Worm (Caenorhabditis elegans) whole organism, young adult: ENCODE measurements around the gene T23F2.3.
A peak's percentile ranks its signal among the peaks of the same experiment; 100 is the strongest.

ENCODE experiments used
- B0019.2 ChIP-seq: fragments of 200-800 bp; sonication (Bioruptor generic); conservative IDR thresholded peaks from 2 replicates; pipeline ENCODE4 v1.3.6; 2022; ENCODE audit warnings: missing genetic modification reagents, missing genetic modification characterization, missing compliant biosample characterization
- B0035.1 ChIP-seq: sonication (generic microtip); optimal IDR thresholded peaks from 2 replicates; lab custom pipeline; 2016; ENCODE audit warnings: missing genetic modification characterization, mild to moderate bottlenecking, missing compliant biosample characterization, missing genotype, missing genetic modification reagents
- C06A6.2 ChIP-seq: fragments of 200-800 bp; sonication (Bioruptor generic); conservative IDR thresholded peaks from 2 replicates; pipeline ENCODE4 v1.3.6; 2022; ENCODE audit warnings: missing genetic modification characterization, missing compliant biosample characterization
- C17E4.6 ChIP-seq: fragments of 200-800 bp; sonication (Bioruptor generic); IDR thresholded peaks from 2 replicates; pipeline ENCODE4 v1.3.6; 2022; ENCODE audit warnings: missing genetic modification reagents, missing genetic modification characterization, missing compliant biosample characterization
- D2030.7 ChIP-seq: fragments of 200-800 bp; sonication (Bioruptor generic); IDR thresholded peaks from 2 replicates; pipeline ENCODE4 v1.3.6; 2022; ENCODE audit warnings: missing genetic modification reagents, missing genetic modification characterization, missing compliant biosample characterization
- F49E8.2 ChIP-seq: sonication (generic microtip); optimal IDR thresholded peaks from 3 replicates; lab custom pipeline; 2017; ENCODE audit warnings: missing genetic modification characterization, mild to moderate bottlenecking, missing compliant biosample characterization, antibody characterized with exemption, moderate library complexity; ENCODE audit not compliant: insufficient read depth
- F55B11.4 ChIP-seq: sonication (generic microtip); optimal IDR thresholded peaks from 2 replicates; lab custom pipeline; 2016; ENCODE audit warnings: missing compliant biosample characterization, missing genetic modification characterization, borderline replicate concordance; ENCODE audit not compliant: insufficient read depth
- Y53F4B.3 ChIP-seq: fragments of 200-800 bp; sonication (Bioruptor generic); IDR thresholded peaks from 2 replicates; pipeline ENCODE4 v1.3.6; 2022; ENCODE audit warnings: missing genetic modification reagents, missing genetic modification characterization, missing compliant biosample characterization
- Y56A3A.18 ChIP-seq: fragments of 200-800 bp; sonication (Bioruptor generic); IDR thresholded peaks from 2 replicates; pipeline ENCODE4 v1.3.6; 2022; ENCODE audit warnings: missing genetic modification reagents, missing genetic modification characterization, missing compliant biosample characterization
- Y67H2A.10 ChIP-seq: fragments of 200-800 bp; sonication (Bioruptor generic); conservative IDR thresholded peaks from 2 replicates; pipeline ENCODE4 v1.3.6; 2022; ENCODE audit warnings: missing genetic modification reagents, missing genetic modification characterization, missing compliant biosample characterization
- ZK185.1 ChIP-seq: sonication (generic microtip); optimal IDR thresholded peaks from 2 replicates; lab custom pipeline; 2016; ENCODE audit warnings: mild to moderate bottlenecking, missing genetic modification characterization, missing compliant biosample characterization; ENCODE audit not compliant: poor library complexity, severe bottlenecking
- athp-1 ChIP-seq: sonication (generic microtip); optimal IDR thresholded peaks from 2 replicates; lab custom pipeline; 2017; ENCODE audit warnings: mild to moderate bottlenecking, missing genetic modification characterization, missing compliant biosample characterization
- bed-2 ChIP-seq: fragments of 200-800 bp; sonication (Bioruptor generic); IDR thresholded peaks from 2 replicates; pipeline ENCODE4 v1.3.6; 2022; ENCODE audit warnings: missing genetic modification reagents, missing genetic modification characterization, missing compliant biosample characterization
- cebp-1 ChIP-seq, 2 experiments: fragments of 200-800 bp in 1 of 2; sonication (Bioruptor generic) in 1 of 2; sonication (generic microtip) in 1 of 2; IDR thresholded peaks in 1 of 2; optimal IDR thresholded peaks in 1 of 2; 2 replicates each; pipeline versions ENCODE4 v1.3.6 to Lab custom; 2017 to 2022; ENCODE audit warnings: missing compliant biosample characterization in 2 of 2, missing genetic modification characterization in 2 of 2, mild to moderate bottlenecking in 1 of 2, missing genetic modification reagents in 1 of 2, moderate library complexity in 1 of 2
- die-1 ChIP-seq: sonication (generic microtip); optimal IDR thresholded peaks from 2 replicates; lab custom pipeline; 2016; ENCODE audit warnings: missing genotype, mild to moderate bottlenecking, missing genetic modification characterization, missing compliant biosample characterization
- dox-1 ChIP-seq: fragments of 200-800 bp; sonication (Bioruptor generic); IDR thresholded peaks from 2 replicates; pipeline ENCODE4 v1.3.6; 2022; ENCODE audit warnings: missing genetic modification reagents, missing genetic modification characterization, missing compliant biosample characterization
- hlh-12 ChIP-seq: sonication (generic microtip); optimal IDR thresholded peaks from 2 replicates; lab custom pipeline; 2016; ENCODE audit warnings: missing genetic modification characterization, missing compliant biosample characterization
- let-607 ChIP-seq, 2 experiments: fragments of 200-800 bp in 1 of 2; sonication (Bioruptor generic) in 1 of 2; sonication (generic microtip) in 1 of 2; optimal IDR thresholded peaks; 2 replicates each; lab custom pipeline; 2016 to 2018; ENCODE audit warnings: mild to moderate bottlenecking in 2 of 2, missing compliant biosample characterization in 2 of 2, missing genetic modification characterization in 2 of 2, moderate library complexity in 2 of 2, missing genotype in 1 of 2
- lsy-27 ChIP-seq: sonication (generic microtip); optimal IDR thresholded peaks from 2 replicates; lab custom pipeline; 2017; ENCODE audit warnings: missing genetic modification characterization, mild to moderate bottlenecking, missing compliant biosample characterization, antibody characterized with exemption, missing genotype, borderline replicate concordance; ENCODE audit not compliant: insufficient read depth
- nhr-80 ChIP-seq: sonication (generic microtip); optimal IDR thresholded peaks from 2 replicates; lab custom pipeline; 2016; ENCODE audit warnings: missing genetic modification characterization, missing compliant biosample characterization
- nhr-90 ChIP-seq: sonication (generic microtip); optimal IDR thresholded peaks from 2 replicates; lab custom pipeline; 2016; ENCODE audit warnings: missing genotype, mild to moderate bottlenecking, missing genetic modification characterization, missing compliant biosample characterization
- rpc-1 ChIP-seq, 2 experiments: fragments of 150-350 bp in 1 of 2; sonication (generic microtip) in 1 of 2; optimal IDR thresholded peaks; 2 replicates each; lab custom pipeline; 2014 to 2018; ENCODE audit warnings: missing biosample characterization in 1 of 2, missing genetic modification characterization in 1 of 2, missing genetic modification reagents in 1 of 2, missing genotype in 1 of 2
- snpc-1.1 ChIP-seq: sonication (generic microtip); optimal IDR thresholded peaks from 2 replicates; lab custom pipeline; 2017; ENCODE audit warnings: missing genetic modification characterization, mild to moderate bottlenecking, missing compliant biosample characterization, antibody characterized with exemption, moderate library complexity, missing genotype, missing genetic modification reagents; ENCODE audit not compliant: insufficient read depth
- snpc-1.3 ChIP-seq: sonication (generic microtip); optimal IDR thresholded peaks from 2 replicates; lab custom pipeline; 2017; ENCODE audit warnings: missing genetic modification characterization, mild to moderate bottlenecking, missing compliant biosample characterization, antibody characterized with exemption, moderate library complexity, missing genotype, missing genetic modification reagents; ENCODE audit not compliant: insufficient read depth
- snpc-3.4 ChIP-seq: sonication (generic microtip); optimal IDR thresholded peaks from 2 replicates; lab custom pipeline; 2017; ENCODE audit warnings: missing genetic modification characterization, mild to moderate bottlenecking, missing compliant biosample characterization, antibody characterized with exemption, moderate library complexity, missing genotype, missing genetic modification reagents
- snpc-4 ChIP-seq, 5 experiments: fragments of 150-350 bp in 1 of 5; sonication (generic microtip) in 4 of 5; optimal IDR thresholded peaks; 2 replicates each; lab custom pipeline; 2014 to 2018; ENCODE audit warnings: missing genetic modification characterization in 5 of 5, missing biosample characterization in 3 of 5, antibody characterized with exemption in 2 of 5, mild to moderate bottlenecking in 2 of 5, missing compliant biosample characterization in 2 of 5, missing genotype in 2 of 5, moderate library complexity in 2 of 5, missing genetic modification reagents in 1 of 5
- zfh-2 ChIP-seq: fragments of 200-800 bp; sonication (Bioruptor generic); conservative IDR thresholded peaks from 2 replicates; pipeline ENCODE4 v1.3.6; 2022; ENCODE audit warnings: missing genetic modification reagents, missing genetic modification characterization, missing compliant biosample characterization
- ztf-18 ChIP-seq: sonication (generic microtip); optimal IDR thresholded peaks from 2 replicates; lab custom pipeline; 2016; ENCODE audit warnings: missing genotype, mild to moderate bottlenecking, missing genetic modification characterization, missing compliant biosample characterization
- ztf-25 ChIP-seq: fragments of 200-800 bp; sonication (Bioruptor generic); IDR thresholded peaks from 2 replicates; pipeline ENCODE4 v1.3.6; 2022; ENCODE audit warnings: missing genetic modification reagents, missing genetic modification characterization, missing compliant biosample characterization

Gene T23F2.3

DNA sequence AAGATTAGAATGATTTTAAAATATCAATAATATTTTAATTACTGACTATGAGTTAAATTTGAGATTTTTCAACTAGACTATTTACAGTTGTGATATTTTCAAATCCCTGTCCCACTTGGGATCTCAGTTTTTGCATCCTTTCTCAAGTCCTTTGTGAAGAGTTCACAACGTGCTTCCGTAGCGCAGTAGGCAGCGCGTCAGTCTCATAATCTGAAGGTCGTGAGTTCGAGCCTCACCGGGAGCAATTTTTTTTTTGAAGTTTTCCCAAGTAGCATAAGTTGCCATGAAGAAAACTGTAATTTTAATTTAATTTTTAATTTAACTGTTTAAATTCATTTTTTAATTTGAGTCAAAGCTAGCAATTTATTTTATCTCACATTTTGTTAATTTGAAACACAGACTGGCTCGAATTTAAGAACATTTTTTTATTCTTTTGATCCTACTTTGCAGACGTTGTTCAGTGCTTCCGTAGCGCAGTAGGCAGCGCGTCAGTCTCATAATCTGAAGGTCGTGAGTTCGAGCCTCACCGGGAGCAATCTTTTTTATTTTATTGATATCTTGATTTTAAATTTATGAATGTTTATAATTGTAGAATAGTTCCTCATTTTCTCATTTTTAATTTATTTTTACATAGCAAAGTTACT lies 26.7 kb downstream of the T23F2.3 start (continued):
- TF ChIP-seq B0019.2 (GFP tag; lab: Robert Waterston, UW) (no peak), die-1 (tag; lab: Kevin White, UChicago) (peak; percentile 73), snpc-4 (GFP tag; optimal IDR thresholded peaks at IDR 0.05; lab: Kevin White, UChicago) (peak; percentile 15), snpc-4 (tag; optimal IDR thresholded peaks at IDR 0.05; lab: Kevin White, UChicago) (peak in 3 of 4 experiments; percentile 5 to 56 (median 6)), rpc-1 (optimal IDR thresholded peaks at IDR 0.05; lab: Kevin White, UChicago) (peak; percentile 77), rpc-1 (tag; optimal IDR thresholded peaks at IDR 0.05; lab: Kevin White, UChicago) (peak; percentile 87), nhr-90 (tag; lab: Kevin White, UChicago) (peak; percentile 60), lsy-27 (peak; percentile 45), athp-1 (tag; lab: Kevin White, UChicago) (no peak), ztf-18 (tag; lab: Kevin White, UChicago) (peak; percentile 54), snpc-1.1 (no peak), Y53F4B.3 (GFP tag; lab: Robert Waterston, UW) (no peak), dox-1 (GFP tag; lab: Robert Waterston, UW) (peak; percentile 62), bed-2 (GFP tag; lab: Robert Waterston, UW) (no peak), B0035.1 (tag; lab: Kevin White, UChicago) (no peak), ZK185.1 (tag; lab: Kevin White, UChicago) (peak; percentile 36), Y56A3A.18 (GFP tag; lab: Robert Waterston, UW) (0 out of 2 replicates have a peak, but pooled peaks have one; percentile 22), let-607 (tag; optimal IDR thresholded peaks at IDR 0.05; lab: Kevin White, UChicago) (peak in 1 of 2 experiments; percentile 17), C17E4.6 (GFP tag; lab: Robert Waterston, UW) (no peak), hlh-12 (no peak)

DNA sequence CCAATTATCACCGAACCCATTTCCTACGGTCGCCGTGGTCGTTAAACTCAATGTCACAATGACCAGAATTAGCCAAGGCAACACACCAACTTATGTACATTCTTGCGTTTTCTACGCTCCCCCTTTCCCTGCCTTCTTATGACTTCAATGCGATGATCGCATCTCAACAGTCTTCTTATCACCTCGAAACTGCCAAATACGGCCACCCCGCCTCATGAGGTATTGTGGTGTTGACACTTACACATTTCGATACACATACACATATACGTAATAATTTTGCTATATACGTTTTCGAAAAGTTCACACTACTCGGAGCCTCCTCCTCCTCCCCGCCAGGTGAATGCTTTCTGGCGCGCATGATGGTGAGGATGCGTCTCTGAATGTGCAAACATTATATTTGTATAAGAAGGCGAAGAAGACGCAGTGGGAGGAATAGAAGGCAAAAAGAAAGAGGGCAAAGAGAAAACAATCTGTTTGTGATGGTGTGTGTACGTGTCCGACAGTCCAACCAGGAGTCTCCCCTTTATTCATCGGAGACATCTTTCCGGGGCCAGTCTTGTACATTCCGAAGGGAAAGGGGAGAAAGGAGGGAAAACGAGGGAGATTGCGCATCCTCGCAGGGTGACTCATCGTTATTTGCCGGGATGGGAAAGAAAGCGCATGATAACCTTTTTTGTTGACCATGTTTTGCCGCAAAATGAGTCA lies 32.1 kb downstream of the T23F2.3 start:
- TF ChIP-seq nhr-80 (tag; lab: Kevin White, UChicago) (peak; percentile 65), F55B11.4 (no peak), cebp-1 (GFP tag; IDR thresholded peaks at IDR 0.05; lab: Robert Waterston, UW) (0 out of 2 replicates have a peak, but pooled peaks have one; percentile 12), cebp-1 (tag; optimal IDR thresholded peaks at IDR 0.05; lab: Kevin White, UChicago) (no peak), C06A6.2 (GFP tag; lab: Robert Waterston, UW) (no peak), snpc-4 (GFP tag; optimal IDR thresholded peaks at IDR 0.05; lab: Kevin White, UChicago) (no peak), snpc-4 (tag; optimal IDR thresholded peaks at IDR 0.05; lab: Kevin White, UChicago) (peak in 1 of 4 experiments; percentile 18), dox-1 (GFP tag; lab: Robert Waterston, UW) (peak; percentile 18; the same call in 1 of the 2 replicates), snpc-1.3 (tag; lab: Kevin White, UChicago) (no peak), zfh-2 (peak; percentile 70; the same call in 1 of the 2 replicates)

DNA sequence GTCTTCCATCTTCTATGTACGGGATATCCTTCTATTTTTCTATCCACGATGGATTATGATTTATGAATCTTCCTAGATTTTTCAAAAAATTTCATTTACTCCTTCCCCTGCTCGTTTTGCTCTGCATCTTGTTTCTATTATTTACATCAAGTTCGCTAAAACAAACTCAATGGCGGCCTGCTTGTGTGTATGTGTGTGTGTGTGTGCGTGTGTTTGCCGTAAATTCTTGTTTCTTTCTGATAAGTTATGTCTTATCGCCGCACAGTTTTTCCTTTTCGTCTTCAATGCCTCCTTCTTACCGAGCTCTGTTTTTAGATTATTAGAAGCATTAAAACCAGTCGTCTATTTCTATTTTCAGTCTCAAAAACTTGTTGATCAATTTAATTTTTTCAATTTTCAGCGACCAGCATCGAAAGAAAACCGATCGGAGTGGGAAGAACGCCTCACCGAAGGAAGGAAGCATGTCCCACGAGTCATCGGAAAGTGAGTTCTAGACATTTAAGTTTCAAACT lies 32.8 kb downstream of the T23F2.3 start, which contains the start of gene dlg-1:
Gene dlg-1 (plus strand): TSS at position 401 of the 512 bp plus-strand sequence.
- TF ChIP-seq snpc-3.4 (tag; lab: Kevin White, UChicago): no peak
- no peak for TF ChIP-seq let-607 (tag; optimal IDR thresholded peaks at IDR 0.05; lab: Kevin White, UChicago)
- TF ChIP-seq ztf-25 (GFP tag; lab: Robert Waterston, UW): no peak
- TF ChIP-seq Y67H2A.10 (GFP tag; lab: Robert Waterston, UW): no peak
- no peak for TF ChIP-seq D2030.7 (GFP tag; lab: Robert Waterston, UW)
- TF ChIP-seq snpc-1.1: no peak
- no peak for TF ChIP-seq B0019.2 (GFP tag; lab: Robert Waterston, UW)
- TF ChIP-seq F49E8.2 (tag; lab: Kevin White, UChicago): no peak
- no peak for TF ChIP-seq bed-2 (GFP tag; lab: Robert Waterston, UW)
